Worm (Caenorhabditis elegans) whole organism, L3 larva: Measurements from ENCODE around the gene F54B3.4.

Experiments
- egl-27 ChIP-seq: sonication (generic microtip); optimal IDR thresholded peaks from 4 replicates; lab custom pipeline; 2017; ENCODE audit warnings: missing biosample characterization, missing genetic modification reagents, missing genetic modification characterization
- lin-15B ChIP-seq: fragments of 150-350 bp; optimal IDR thresholded peaks from 2 replicates; lab custom pipeline; 2014; ENCODE audit warnings: missing biosample characterization, missing genetic modification characterization
- lsy-12 ChIP-seq: sonication (generic microtip); optimal IDR thresholded peaks from 2 replicates; lab custom pipeline; 2016; ENCODE audit warnings: mild to moderate bottlenecking, missing genetic modification characterization, missing compliant biosample characterization
- nhr-28 ChIP-seq: fragments of 150-350 bp; optimal IDR thresholded peaks from 2 replicates; lab custom pipeline; 2014; ENCODE audit warnings: missing biosample characterization, missing genetic modification characterization
- nhr-77 ChIP-seq: fragments of 150-350 bp; optimal IDR thresholded peaks from 2 replicates; lab custom pipeline; 2014; ENCODE audit warnings: missing biosample characterization, missing genetic modification characterization
- pha-4 ChIP-seq: fragments of 150-350 bp; optimal IDR thresholded peaks from 2 replicates; lab custom pipeline; 2014; ENCODE audit warnings: missing biosample characterization, missing genetic modification reagents, missing genetic modification characterization
- unc-39 ChIP-seq: sonication (generic microtip); optimal IDR thresholded peaks from 4 replicates; lab custom pipeline; 2017; ENCODE audit warnings: missing biosample characterization, missing genetic modification characterization
- unc-62 ChIP-seq: fragments of 150-350 bp; sonication (generic microtip); optimal IDR thresholded peaks from 4 replicates; lab custom pipeline; 2014; ENCODE audit warnings: missing biosample characterization, missing genetic modification reagents, missing genetic modification characterization

DNA sequence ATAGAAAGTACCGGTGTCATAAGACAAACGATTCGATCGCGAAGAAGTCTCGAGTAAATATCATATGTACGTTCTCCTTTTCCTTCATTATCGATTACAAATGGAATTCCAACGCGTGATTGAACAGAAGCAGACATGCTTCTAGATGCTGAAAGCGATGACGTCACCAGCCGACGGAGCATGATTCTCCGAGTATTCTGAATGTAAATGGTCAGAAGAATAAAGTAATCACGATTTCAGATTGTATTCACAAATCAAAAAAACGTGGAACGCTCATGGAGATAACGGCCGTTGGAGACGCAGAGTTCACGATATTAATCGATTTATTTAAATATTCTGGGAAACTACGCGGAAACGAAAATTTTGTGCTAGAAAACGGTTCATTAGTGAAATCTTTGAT, 31.7 kb upstream of the F54B3.4 start, which contains the start of gene clpp-1:
- no peak for TF ChIP-seq nhr-77 (tag; lab: Kevin White, UChicago)
- TF ChIP-seq egl-27 (tag; lab: Kevin White, UChicago), result no peak
- no peak for TF ChIP-seq unc-39 (tag; lab: Kevin White, UChicago)
- no peak for TF ChIP-seq unc-62 (GFP tag; lab: Kevin White, UChicago)
- no peak for TF ChIP-seq pha-4
- TF ChIP-seq lin-15B (tag; lab: Kevin White, UChicago), result no peak
- TF ChIP-seq lsy-12 (tag; lab: Kevin White, UChicago), result no peak
- TF ChIP-seq nhr-28 (tag; lab: Kevin White, UChicago), result no peak
